Fruit fly (Drosophila melanogaster) Kc167 (cell line): ENCODE results near the gene CG6638.

ENCODE experiments used
- Myc ChIP-seq: fragments of >200 bp; optimal IDR thresholded peaks from 2 replicates; lab custom pipeline; 2017; ENCODE audit warnings: missing external identifiers
- Sin3A ChIP-seq: fragments of >200 bp; optimal IDR thresholded peaks from 2 replicates; lab custom pipeline; 2018; ENCODE audit warnings: missing external identifiers
- h ChIP-seq: fragments of >200 bp; optimal IDR thresholded peaks from 3 replicates; lab custom pipeline; 2018; ENCODE audit warnings: missing external identifiers
- insv ChIP-seq: fragments of >200 bp; optimal IDR thresholded peaks from 3 replicates; lab custom pipeline; 2018; ENCODE audit warnings: missing external identifiers
- psq ChIP-seq: fragments of >200 bp; optimal IDR thresholded peaks from 2 replicates; lab custom pipeline; 2017; ENCODE audit warnings: missing external identifiers
- ttk ChIP-seq: sonication (Bioruptor generic); optimal IDR thresholded peaks from 2 replicates; lab custom pipeline; 2017; ENCODE audit warnings: missing external identifiers

DNA sequence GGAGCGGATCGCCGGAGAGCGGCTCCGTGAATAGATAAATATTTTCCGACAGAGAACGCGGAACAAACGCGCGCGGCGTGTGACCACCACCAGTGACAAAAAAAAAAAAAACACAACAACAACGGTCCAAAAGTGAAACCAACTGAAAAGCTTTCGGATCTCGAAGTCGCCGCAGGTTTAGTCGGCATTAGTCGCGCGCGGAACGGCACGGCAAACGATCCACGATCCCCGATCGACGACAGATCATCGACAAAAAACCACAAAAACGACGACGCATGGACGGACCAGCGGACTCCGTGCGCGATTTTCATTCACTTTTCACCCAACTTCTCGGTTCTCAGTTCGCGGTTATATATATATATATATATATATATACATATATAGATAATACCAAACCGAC is 2.6 kb upstream of the CG6638 start:
- TF ChIP-seq Myc (lab: Kevin White, UChicago) (no peak), ttk (lab: Kevin White, UChicago) (no peak), psq (lab: Kevin White, UChicago) (no peak), Sin3A (lab: Kevin White, UChicago) (no peak), h (lab: Kevin White, UChicago) (no peak), insv (no peak)
